Fruit fly (Drosophila melanogaster) whole organism, adult: ENCODE results near the gene CG4452.

Experiments
- CG14711 ChIP-seq: fragments of 200-800 bp; sonication (Bioruptor generic); optimal IDR thresholded peaks from 2 replicates; lab custom pipeline; 2018; ENCODE audit warnings: missing biosample characterization, mild to moderate bottlenecking, missing genetic modification characterization, moderate library complexity
- Clk ChIP-seq: fragments of 200-800 bp; sonication (Bioruptor generic); optimal IDR thresholded peaks from 2 replicates; lab custom pipeline; 2017; ENCODE audit warnings: missing biosample characterization, missing genetic modification characterization
- Crg-1 ChIP-seq: fragments of 200-800 bp; sonication (Bioruptor generic); optimal IDR thresholded peaks from 2 replicates; lab custom pipeline; 2016; ENCODE audit warnings: missing biosample characterization, missing genetic modification characterization
- Hr96 ChIP-seq: fragments of 200-800 bp; sonication (Bioruptor generic); optimal IDR thresholded peaks from 2 replicates; lab custom pipeline; 2016; ENCODE audit warnings: missing biosample characterization, missing genetic modification characterization
- cic ChIP-seq: fragments of 200-800 bp; sonication (Bioruptor generic); optimal IDR thresholded peaks from 2 replicates; lab custom pipeline; 2017; ENCODE audit warnings: missing biosample characterization, mild to moderate bottlenecking, missing genetic modification characterization, moderate library complexity
- cnc ChIP-seq, 2 experiments: fragments of >200 bp; optimal IDR thresholded peaks; 2 replicates each; lab custom pipeline; 2017
- kay ChIP-seq: fragments of 200-800 bp; sonication (Bioruptor generic); peaks from one replicate; lab custom pipeline; 2016; ENCODE audit warnings: missing biosample characterization, missing genetic modification characterization, borderline replicate concordance
- pad ChIP-seq: fragments of 200-800 bp; sonication (Bioruptor generic); optimal IDR thresholded peaks from 3 replicates; lab custom pipeline; 2017; ENCODE audit warnings: missing biosample characterization, missing genetic modification characterization, mild to moderate bottlenecking, moderate library complexity, missing genetic modification reagents
- tj ChIP-seq: fragments of 200-800 bp; sonication (Bioruptor generic); optimal IDR thresholded peaks from 3 replicates; lab custom pipeline; 2017; ENCODE audit warnings: missing biosample characterization, mild to moderate bottlenecking, missing genetic modification characterization, moderate library complexity

- TF ChIP-seq Clk (GFP tag; lab: Kevin White, UChicago) (no peak), tj (GFP tag; lab: Kevin White, UChicago) (no peak), Hr96 (GFP tag; lab: Kevin White, UChicago) (no peak), Crg-1 (GFP tag; lab: Kevin White, UChicago) (peak; percentile 33), CG14711 (peak; percentile 43), cic (GFP tag; lab: Kevin White, UChicago) (peak; percentile 38), pad (GFP tag; lab: Kevin White, UChicago) (no peak), cnc (optimal IDR thresholded peaks at IDR 0.05; lab: Kevin White, UChicago) (no peak), kay (GFP tag; lab: Kevin White, UChicago) (peak; percentile 98)
Measured at dm6 chr3L:9399013-9399750, 32.0 kb downstream of the CG4452 start, which contains the start of gene CG4080.
